Worm (Caenorhabditis elegans) whole organism, L4 larva: Measurements from ENCODE around the gene dpf-7.

Source experiments
- D1046.2 ChIP-seq: fragments of 200-800 bp; sonication (Bioruptor generic); IDR thresholded peaks from 2 replicates; pipeline ENCODE4 v1.3.6; 2022; ENCODE audit warnings: missing genetic modification characterization, missing compliant biosample characterization
- ceh-28 ChIP-seq: fragments of 150-350 bp; optimal IDR thresholded peaks from 2 replicates; lab custom pipeline; 2014; ENCODE audit warnings: missing biosample characterization, missing genetic modification reagents, missing genetic modification characterization
- ces-1 ChIP-seq: fragments of 150-350 bp; sonication (generic microtip); optimal IDR thresholded peaks from 4 replicates; lab custom pipeline; 2014; ENCODE audit warnings: missing biosample characterization, missing genetic modification reagents, missing genetic modification characterization
- lir-3 ChIP-seq: sonication (generic microtip); optimal IDR thresholded peaks from 2 replicates; lab custom pipeline; 2016; ENCODE audit warnings: mild to moderate bottlenecking, missing genetic modification characterization, missing compliant biosample characterization
- nhr-11 ChIP-seq: fragments of 150-350 bp; optimal IDR thresholded peaks from 2 replicates; lab custom pipeline; 2014; ENCODE audit warnings: missing biosample characterization, missing genetic modification characterization
- nhr-237 ChIP-seq: sonication (generic microtip); optimal IDR thresholded peaks from 2 replicates; lab custom pipeline; 2017; ENCODE audit warnings: missing biosample characterization, missing genetic modification characterization
- nhr-25 ChIP-seq: sonication (generic microtip); optimal IDR thresholded peaks from 2 replicates; lab custom pipeline; 2017; ENCODE audit warnings: missing genetic modification characterization, mild to moderate bottlenecking, missing compliant biosample characterization, antibody characterized with exemption, moderate library complexity, borderline replicate concordance; ENCODE audit not compliant: insufficient read depth
- nhr-28 ChIP-seq: fragments of 150-350 bp; optimal IDR thresholded peaks from 2 replicates; lab custom pipeline; 2014; ENCODE audit warnings: missing biosample characterization, missing genetic modification characterization
- nhr-6 ChIP-seq: fragments of 150-350 bp; optimal IDR thresholded peaks from 2 replicates; lab custom pipeline; 2014; ENCODE audit warnings: missing biosample characterization, missing genetic modification characterization
- pqm-1 ChIP-seq: sonication (generic microtip); optimal IDR thresholded peaks from 2 replicates; lab custom pipeline; 2017; ENCODE audit warnings: missing biosample characterization, missing genetic modification characterization
- unc-62 ChIP-seq, 3 experiments: fragments of 150-350 bp in 1 of 3; sonication (generic microtip); optimal IDR thresholded peaks in 2 of 3; peaks in 1 of 3; 1 replicate in 1 of 3; 2 replicates in 2 of 3; lab custom pipeline; 2014 to 2017; ENCODE audit warnings: missing biosample characterization in 3 of 3, missing genetic modification characterization in 3 of 3, missing genetic modification reagents in 3 of 3, missing genotype in 1 of 3
- zag-1 ChIP-seq: fragments of 150-350 bp; optimal IDR thresholded peaks from 2 replicates; lab custom pipeline; 2014; ENCODE audit warnings: missing biosample characterization, missing genetic modification characterization

ce11 chrIV:4781123-4781522, 21.3 kb downstream of the dpf-7 start:
- no peak for TF ChIP-seq nhr-6 (tag; lab: Kevin White, UChicago)
- no peak for TF ChIP-seq pqm-1
- TF ChIP-seq lir-3 (tag; lab: Kevin White, UChicago): no peak
- TF ChIP-seq ceh-28 (tag; lab: Kevin White, UChicago): no peak
- no peak for TF ChIP-seq nhr-237
- TF ChIP-seq ces-1 (GFP tag; lab: Kevin White, UChicago): no peak
- TF ChIP-seq unc-62 (GFP tag; optimal IDR thresholded peaks at IDR 0.05 in 1 of 2; lab: Kevin White, UChicago): peak in 1 of 2 experiments; percentile 97
- no peak for TF ChIP-seq unc-62 (tag; optimal IDR thresholded peaks at IDR 0.05; lab: Kevin White, UChicago)
- peak; percentile 47 for TF ChIP-seq nhr-28 (tag; lab: Kevin White, UChicago)
- no peak for TF ChIP-seq nhr-11 (tag; lab: Kevin White, UChicago)
- no peak for TF ChIP-seq zag-1 (tag; lab: Kevin White, UChicago)
- no peak for TF ChIP-seq nhr-25 (tag; lab: Kevin White, UChicago)
- TF ChIP-seq D1046.2: no peak
